Fruit fly (Drosophila melanogaster): ENCODE data around the gene Sap130.

Sap130 gene

DNA sequence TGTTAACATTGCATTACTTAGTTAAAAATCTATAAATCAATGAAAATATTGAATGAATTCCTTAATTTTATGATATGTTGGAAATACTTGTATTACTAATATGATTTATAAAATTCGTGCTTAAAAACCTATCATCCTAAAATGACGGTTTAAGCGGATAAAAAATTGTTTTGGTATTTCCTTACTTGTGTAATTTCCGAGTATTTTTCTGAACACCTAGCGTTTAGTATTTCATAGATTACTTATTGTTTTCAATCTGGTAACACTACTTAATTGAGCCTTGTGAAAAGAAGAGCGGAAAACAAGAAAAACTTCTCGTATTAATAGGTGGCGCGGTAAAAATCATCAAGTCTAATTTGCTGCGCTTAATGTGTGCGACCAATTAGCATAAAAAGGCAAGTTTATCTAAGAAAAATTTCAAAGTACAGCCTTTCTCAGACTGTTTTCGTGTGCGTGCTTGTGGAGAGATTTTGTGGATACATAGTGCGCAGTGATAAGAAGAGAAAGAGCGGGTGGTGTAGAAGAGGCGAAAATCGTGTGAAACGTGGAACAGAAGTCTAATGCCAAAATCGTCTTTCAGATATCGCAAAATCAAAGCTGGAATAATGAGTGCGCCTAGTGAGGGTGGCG, at the start of gene Sap130:
TSS of gene Sap130 (plus strand) at position 243 of the 630 bp plus-strand sequence.
- TF ChIP-seq ttk (optimal IDR thresholded peaks at IDR 0.05) (no peak), h (optimal IDR thresholded peaks at IDR 0.05) (no peak), psq (optimal IDR thresholded peaks at IDR 0.05) (no peak), Sin3A (optimal IDR thresholded peaks at IDR 0.05) (no peak), insv (optimal IDR thresholded peaks at IDR 0.05) (no peak), Myc (optimal IDR thresholded peaks at IDR 0.05) (no peak)

DNA sequence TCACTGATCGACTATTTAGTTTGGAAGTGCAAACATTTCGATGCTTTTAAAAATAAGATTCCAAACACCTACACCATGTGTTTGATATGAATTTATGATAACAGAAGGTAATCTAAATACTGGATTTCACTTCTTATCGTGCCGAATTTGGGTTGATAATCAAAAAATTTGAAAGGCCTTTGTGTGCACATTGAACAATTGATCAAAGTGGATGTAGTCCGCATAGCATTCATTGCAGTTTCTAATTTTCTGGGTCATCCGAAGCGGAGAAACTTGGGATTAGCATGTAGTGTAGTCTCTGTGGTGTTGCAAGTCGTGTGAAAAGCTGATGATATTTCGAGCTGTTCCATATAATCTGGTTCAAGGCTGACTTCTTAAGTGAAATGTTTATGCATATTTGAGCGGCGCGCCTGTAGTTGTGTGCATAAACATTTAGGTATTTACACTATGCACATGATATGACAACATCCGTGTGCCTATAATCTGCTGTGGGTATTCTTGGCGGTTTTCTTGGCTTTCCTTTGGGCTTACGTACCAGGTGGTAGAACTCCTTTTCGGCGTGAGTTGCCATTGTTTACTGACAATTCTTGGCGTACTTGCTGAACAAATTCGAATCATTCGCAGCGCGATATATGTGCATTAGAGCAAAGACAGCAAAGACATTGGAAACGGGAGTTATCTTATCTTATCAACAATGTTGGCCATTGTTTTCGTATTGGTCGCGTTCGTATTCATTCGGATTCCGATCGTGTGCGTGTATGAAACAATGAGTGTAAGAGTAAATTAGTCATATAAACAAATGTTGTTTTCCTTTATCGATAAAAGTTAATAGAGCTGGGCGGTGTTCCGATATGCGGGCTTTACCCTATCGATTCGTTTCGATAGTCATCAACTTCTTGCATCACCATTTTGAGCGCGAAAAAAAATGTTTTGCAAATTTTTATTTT, 32.7 kb upstream of the Sap130 start, which contains the start of gene Hip1:
TSS of gene Hip1 (minus strand) at position 834 of the 947 bp plus-strand sequence.
- no peak for TF ChIP-seq psq (optimal IDR thresholded peaks at IDR 0.05)
- no peak for TF ChIP-seq ttk (optimal IDR thresholded peaks at IDR 0.05)
- no peak for TF ChIP-seq Myc (optimal IDR thresholded peaks at IDR 0.05)
- no peak for TF ChIP-seq insv (optimal IDR thresholded peaks at IDR 0.05)

DNA sequence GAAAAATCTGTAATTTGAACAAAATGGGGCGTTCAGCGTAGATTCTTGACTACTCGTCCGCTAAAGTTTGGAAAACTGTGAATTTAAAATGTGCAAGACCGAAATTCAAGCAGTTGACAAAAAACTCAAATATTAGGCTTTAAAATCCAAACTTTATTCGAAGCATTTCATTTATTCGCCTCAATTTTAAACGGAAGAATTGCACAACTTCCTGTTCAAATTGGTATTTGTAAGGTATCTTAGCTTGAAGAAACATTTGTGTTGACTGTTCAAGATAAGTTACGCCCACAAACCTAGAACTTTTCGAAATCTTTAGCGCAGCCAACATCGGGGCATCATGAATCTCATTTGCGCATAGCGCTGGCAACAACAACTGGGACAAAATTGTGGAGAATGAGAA, 27.1 kb upstream of the Sap130 start, which contains the start of gene CG32106:
TSS of gene CG32106 (minus strand) at position 101 of the 400 bp plus-strand sequence.
- TF ChIP-seq ttk (optimal IDR thresholded peaks at IDR 0.05) (no peak), Sin3A (optimal IDR thresholded peaks at IDR 0.05) (no peak)

DNA sequence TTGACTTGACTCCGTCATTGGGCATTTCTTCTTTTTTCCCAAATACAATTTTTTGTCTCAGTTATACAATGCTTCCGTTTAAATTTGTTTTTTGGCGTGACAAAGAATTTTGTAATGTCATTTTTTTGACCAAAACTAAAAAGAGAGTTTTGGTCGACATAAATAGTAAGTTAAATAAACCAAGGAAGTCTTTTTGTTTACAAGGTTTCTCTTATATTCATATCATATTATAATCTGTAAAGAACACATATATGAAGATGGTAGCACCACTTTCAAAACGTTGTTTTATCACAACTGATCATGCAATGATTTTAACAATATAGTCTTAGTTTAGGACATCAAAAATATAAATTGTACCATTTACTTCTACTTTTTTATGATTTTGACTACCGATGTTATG, 24.7 kb upstream of the Sap130 start, which contains the start of the genes CG10969 and CG17666:
TSS of gene CG10969 (minus strand) at position 101 of the 400 bp plus-strand sequence.
TSS of gene CG17666 (plus strand) at position 329 of the 400 bp plus-strand sequence.
- TF ChIP-seq insv (optimal IDR thresholded peaks at IDR 0.05) (no peak), Sin3A (optimal IDR thresholded peaks at IDR 0.05) (no peak), h (optimal IDR thresholded peaks at IDR 0.05) (no peak), Myc (optimal IDR thresholded peaks at IDR 0.05) (no peak), psq (optimal IDR thresholded peaks at IDR 0.05) (no peak), ttk (optimal IDR thresholded peaks at IDR 0.05) (no peak)

DNA sequence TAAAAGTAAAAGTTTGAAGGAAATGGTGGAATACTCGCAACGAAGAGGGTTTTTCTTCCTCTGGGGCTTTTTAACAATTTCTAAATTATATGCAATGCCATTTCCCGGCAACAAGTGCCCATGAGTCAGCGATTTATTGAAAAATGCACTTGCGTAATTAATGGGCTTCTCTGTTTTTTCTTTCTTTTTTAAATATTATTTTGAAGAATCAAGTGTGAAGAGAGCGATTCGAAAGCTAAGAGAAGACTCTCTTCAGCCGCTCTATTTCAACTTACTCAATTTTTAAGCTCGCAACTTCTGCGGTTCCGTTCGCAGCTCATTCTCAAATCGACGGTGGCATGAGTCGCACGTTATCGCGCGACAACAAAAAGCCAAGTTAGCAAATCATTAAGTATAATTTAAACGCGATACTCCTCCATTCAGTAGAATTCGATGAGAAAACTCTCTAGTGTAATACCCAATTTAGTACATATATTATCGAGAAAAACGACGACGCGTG, 15.8 kb upstream of the Sap130 start, which contains the start of gene CG42709:
TSS of gene CG42709 (plus strand) at position 318 of the 499 bp plus-strand sequence.
- TF ChIP-seq ttk (optimal IDR thresholded peaks at IDR 0.05) = no peak
- TF ChIP-seq Myc (optimal IDR thresholded peaks at IDR 0.05) = no peak
- TF ChIP-seq h (optimal IDR thresholded peaks at IDR 0.05) = no peak
- TF ChIP-seq psq (optimal IDR thresholded peaks at IDR 0.05) = no peak
- TF ChIP-seq insv (optimal IDR thresholded peaks at IDR 0.05) = no peak
- no peak for TF ChIP-seq Sin3A (optimal IDR thresholded peaks at IDR 0.05)

DNA sequence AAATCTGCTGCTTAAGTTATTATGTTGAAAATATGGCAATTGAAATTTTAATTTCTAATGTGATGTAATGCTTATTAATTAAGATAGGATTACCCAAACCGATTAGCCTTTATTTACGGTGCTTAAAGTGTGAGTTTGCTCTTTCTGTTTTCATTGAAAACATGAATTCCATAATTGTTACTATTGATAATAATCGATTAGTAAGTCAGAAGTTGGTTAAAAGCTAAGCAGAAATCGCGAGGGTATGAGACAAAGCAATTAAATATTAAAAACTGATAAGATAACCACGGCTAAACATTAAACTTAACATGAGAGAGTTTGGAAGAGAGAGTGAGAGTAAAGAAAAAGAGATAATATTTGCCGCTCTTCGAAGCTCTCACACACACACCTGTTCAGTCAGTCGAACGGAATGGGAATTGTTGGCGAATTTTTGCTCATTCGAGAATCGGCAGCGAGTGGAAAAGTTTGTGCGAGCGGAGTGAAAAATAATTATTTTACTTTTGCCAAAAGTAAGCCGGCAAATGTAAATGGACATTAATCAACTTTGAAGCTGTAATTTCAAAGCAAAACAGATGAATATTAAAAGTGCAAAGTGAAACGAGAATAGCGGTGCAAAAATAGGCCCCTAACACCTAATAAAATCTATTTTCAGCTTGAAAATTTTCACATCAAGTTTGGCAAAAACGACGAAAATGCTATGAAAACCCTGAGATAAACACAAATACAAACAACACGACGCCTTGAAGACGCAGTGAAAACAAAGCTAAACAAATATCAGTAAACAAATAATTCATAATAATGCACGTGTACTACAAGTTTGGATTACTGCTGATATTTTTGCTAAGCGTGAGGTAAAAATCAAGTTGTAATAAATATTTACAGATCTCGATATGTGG, 14.7 kb upstream of the Sap130 start:
- TF ChIP-seq ttk (optimal IDR thresholded peaks at IDR 0.05) (no peak), insv (optimal IDR thresholded peaks at IDR 0.05) (no peak), h (optimal IDR thresholded peaks at IDR 0.05) (no peak), Sin3A (optimal IDR thresholded peaks at IDR 0.05) (no peak), psq (optimal IDR thresholded peaks at IDR 0.05) (no peak), Myc (optimal IDR thresholded peaks at IDR 0.05) (no peak)

DNA sequence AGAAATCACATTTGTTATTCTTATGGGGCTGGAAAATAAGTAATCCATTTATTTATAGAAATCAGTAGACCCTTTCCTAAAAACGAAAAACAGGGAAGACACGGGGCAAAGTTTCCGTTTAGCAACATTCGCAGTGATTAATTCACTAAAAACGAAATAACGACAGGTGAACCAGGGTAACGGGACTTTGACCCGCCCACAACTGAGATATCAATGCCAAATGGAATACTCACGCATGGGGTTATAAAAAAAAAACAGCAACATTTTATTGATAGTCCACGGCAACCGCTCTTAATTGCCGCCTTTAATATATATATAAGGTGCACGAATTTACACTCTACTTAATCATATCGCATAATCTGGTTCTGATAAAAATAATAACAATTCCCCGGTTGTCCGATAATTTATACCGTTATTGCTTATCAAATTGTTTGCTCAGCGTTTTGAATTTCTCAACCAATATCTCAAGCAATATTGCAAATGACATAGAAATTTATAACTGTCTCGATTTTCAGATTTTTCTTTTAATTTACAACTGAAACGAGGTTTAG, 13.9 kb upstream of the Sap130 start:
- TF ChIP-seq insv (optimal IDR thresholded peaks at IDR 0.05) = no peak
- TF ChIP-seq h (optimal IDR thresholded peaks at IDR 0.05) = no peak
- TF ChIP-seq Myc (optimal IDR thresholded peaks at IDR 0.05) = no peak
- TF ChIP-seq ttk (optimal IDR thresholded peaks at IDR 0.05) = no peak
- no peak for TF ChIP-seq psq (optimal IDR thresholded peaks at IDR 0.05)
- no peak for TF ChIP-seq Sin3A (optimal IDR thresholded peaks at IDR 0.05)

DNA sequence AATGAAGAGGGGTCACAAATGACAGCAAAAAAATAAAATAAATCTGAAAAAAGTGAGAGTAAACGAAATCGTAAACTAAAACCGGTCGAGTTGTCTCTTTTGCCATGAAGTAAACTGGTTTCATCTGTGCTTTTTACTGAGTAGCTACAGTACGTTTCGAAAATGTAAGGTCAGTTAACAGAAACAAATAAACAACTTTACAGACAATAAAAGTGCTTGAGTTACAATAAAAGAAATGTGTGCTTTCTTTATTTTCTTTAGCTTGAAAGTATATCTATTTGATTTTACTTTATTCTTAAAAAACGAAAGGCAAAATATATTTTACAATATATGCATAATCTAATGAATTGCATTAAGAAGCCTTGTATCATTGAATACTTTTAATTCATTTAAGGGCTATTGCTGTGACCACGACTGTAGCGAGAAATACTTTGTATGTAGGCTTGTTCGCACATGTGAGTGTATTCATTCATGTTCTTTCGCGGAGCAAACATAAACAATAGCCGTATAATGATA, 12.7 kb upstream of the Sap130 start:
- no peak for TF ChIP-seq Myc (optimal IDR thresholded peaks at IDR 0.05)
- TF ChIP-seq h (optimal IDR thresholded peaks at IDR 0.05) = no peak
- no peak for TF ChIP-seq ttk (optimal IDR thresholded peaks at IDR 0.05)
- no peak for TF ChIP-seq Sin3A (optimal IDR thresholded peaks at IDR 0.05)
- TF ChIP-seq psq (optimal IDR thresholded peaks at IDR 0.05) = no peak
- TF ChIP-seq insv (optimal IDR thresholded peaks at IDR 0.05) = no peak

DNA sequence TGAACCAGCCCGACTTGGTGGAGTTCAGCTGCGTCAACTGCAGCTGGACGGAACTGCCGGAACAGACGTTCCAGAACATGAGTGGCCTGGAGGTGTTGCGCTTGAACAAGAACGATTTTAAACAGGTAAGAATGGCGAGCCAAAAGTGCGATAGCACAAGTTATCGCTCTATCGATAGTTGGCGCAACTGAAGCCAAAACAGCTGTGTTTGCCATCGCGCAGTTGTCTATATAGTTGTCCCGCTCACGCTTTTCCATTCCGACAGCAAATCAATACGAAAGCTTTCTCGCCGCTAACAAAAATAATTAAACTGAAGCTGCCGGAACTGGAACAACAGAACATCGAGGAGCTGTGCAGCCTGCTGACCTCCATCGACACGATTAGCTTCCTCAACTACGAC, 11.2 kb upstream of the Sap130 start:
- TF ChIP-seq insv (optimal IDR thresholded peaks at IDR 0.05) (no peak), Myc (optimal IDR thresholded peaks at IDR 0.05) (no peak), Sin3A (optimal IDR thresholded peaks at IDR 0.05) (no peak), ttk (optimal IDR thresholded peaks at IDR 0.05) (no peak), h (optimal IDR thresholded peaks at IDR 0.05) (no peak), psq (optimal IDR thresholded peaks at IDR 0.05) (no peak)

DNA sequence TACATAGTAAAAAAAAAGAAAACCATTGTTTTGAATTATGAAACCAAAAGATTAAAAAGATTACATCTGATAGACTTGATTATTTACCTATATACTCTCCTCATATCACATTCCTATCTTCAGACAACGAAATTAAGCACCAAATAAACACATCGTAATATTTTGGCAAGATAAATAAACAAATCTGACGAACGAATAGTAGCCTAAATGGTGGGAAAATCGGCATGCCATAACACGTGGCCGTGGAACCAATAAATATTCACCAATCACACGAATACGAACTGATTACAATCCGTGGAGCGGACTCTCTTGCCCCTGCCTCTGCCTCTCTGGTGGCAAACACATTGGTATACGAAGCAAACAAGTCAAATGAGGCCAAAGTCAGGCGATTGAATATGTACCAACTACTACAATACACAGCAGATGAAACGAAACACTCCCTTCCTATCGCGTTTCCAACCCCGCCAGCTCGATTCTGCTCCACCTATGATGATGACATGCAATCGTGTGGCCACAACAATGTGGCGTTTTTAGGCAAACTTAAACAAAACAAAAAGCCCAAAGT, 9.5 kb upstream of the Sap130 start:
- TF ChIP-seq insv (optimal IDR thresholded peaks at IDR 0.05) (no peak), h (optimal IDR thresholded peaks at IDR 0.05) (no peak), Myc (optimal IDR thresholded peaks at IDR 0.05) (no peak), Sin3A (optimal IDR thresholded peaks at IDR 0.05) (no peak), ttk (optimal IDR thresholded peaks at IDR 0.05) (no peak), psq (optimal IDR thresholded peaks at IDR 0.05) (no peak)
